Worm (Caenorhabditis elegans): Measurements from ENCODE around the gene R151.1.

R151.1 gene

DNA sequence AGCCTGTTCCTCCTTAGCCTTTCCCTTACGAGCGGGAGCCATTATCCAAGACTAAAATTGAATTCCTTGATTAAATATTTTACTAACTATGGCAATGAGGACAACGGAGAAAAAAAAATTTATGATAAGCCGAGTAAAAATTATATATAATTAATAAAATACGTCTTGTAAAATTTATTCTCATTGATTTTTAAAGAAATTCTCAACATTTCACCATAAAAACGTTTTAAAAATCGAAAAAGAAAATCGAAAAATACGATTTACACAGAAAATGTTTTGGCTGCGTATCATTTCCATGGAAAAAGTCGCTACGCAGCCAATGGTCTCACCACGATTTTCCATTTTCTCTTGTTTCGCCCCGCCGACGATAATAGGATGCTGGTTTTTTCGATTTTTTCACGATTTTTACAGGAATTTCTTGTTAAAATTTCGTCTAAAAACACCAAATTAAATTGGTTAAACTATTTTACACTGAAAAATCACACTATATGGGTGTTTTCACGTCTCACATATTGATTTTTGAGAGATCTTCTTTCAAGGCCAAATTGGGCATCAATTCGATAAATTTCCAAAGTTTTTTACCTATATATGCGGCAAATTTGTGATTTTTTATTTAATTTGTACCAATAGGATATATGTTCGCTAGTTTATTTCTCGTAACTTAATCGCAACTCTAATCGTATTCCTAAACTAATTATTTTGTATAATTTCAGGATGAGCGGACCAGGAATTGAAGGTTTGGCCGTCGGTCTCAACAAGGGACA is 36.6 kb upstream of the R151.1 start, which contains the start of the genes rps-14 and rpl-36:
TSS of gene rps-14 (minus strand) at position 51 of the 764 bp plus-strand sequence.
TSS of gene rpl-36 (plus strand) at position 714 of the 764 bp plus-strand sequence.
- TF ChIP-seq ces-1 (GFP tag; optimal IDR thresholded peaks at IDR 0.05) (peak; percentile 41), snpc-4 (tag; optimal IDR thresholded peaks at IDR 0.05) (no peak), unc-62 (GFP tag; optimal IDR thresholded peaks at IDR 0.05) (no peak), ceh-39 (tag; optimal IDR thresholded peaks at IDR 0.05) (peak; percentile 76), sptf-1 (tag; optimal IDR thresholded peaks at IDR 0.05) (peak; percentile 57), ztf-11 (tag; optimal IDR thresholded peaks at IDR 0.05) (no peak), cnd-1 (tag; optimal IDR thresholded peaks at IDR 0.05) (no peak), elt-3 (tag; optimal IDR thresholded peaks at IDR 0.05) (no peak), M03D4.4 (tag; optimal IDR thresholded peaks at IDR 0.05) (peak; percentile 66), lin-13 (tag; optimal IDR thresholded peaks at IDR 0.05) (peak; percentile 87), lsy-2 (tag; optimal IDR thresholded peaks at IDR 0.05) (peak; percentile 86), sem-2 (GFP tag; optimal IDR thresholded peaks at IDR 0.05) (no peak), nhr-76 (tag; optimal IDR thresholded peaks at IDR 0.05) (no peak), tbx-8 (GFP tag; optimal IDR thresholded peaks at IDR 0.05) (no peak), nhr-28 (tag; optimal IDR thresholded peaks at IDR 0.05) (no peak), blmp-1 (tag; optimal IDR thresholded peaks at IDR 0.05) (peak; percentile 15), lin-32 (GFP tag; optimal IDR thresholded peaks at IDR 0.05) (no peak), mep-1 (tag; optimal IDR thresholded peaks at IDR 0.05) (peak; percentile 91), pha-4 (tag; optimal IDR thresholded peaks at IDR 0.05) (peak; percentile 86), hlh-1 (tag; optimal IDR thresholded peaks at IDR 0.05) (peak; percentile 4), bed-3 (GFP tag; optimal IDR thresholded peaks at IDR 0.05) (no peak), unc-39 (tag; optimal IDR thresholded peaks at IDR 0.05) (no peak), mab-5 (tag; optimal IDR thresholded peaks at IDR 0.05) (no peak), nhr-2 (tag; optimal IDR thresholded peaks at IDR 0.05) (peak; percentile 16), nhr-237 (tag; optimal IDR thresholded peaks at IDR 0.05) (peak; percentile 92)

DNA sequence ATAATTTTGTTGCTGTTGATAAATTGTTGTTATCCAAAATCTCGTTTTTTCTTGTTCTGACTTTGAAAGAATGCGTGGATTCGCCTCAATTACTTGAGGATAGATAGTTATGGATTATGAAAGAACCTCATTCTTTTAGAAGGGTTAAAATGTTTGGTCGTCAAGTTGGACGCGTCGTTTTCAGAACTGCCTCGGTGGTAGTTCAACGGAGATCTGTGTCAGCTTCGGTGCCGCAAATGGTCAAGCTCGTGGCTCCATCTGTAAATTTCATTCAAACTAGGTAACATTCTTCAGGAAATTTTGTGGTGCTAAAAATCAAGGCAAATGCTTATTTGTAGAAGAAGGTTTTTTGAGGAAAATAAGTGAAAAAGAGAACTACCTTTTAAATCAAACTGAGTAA is 35.7 kb upstream of the R151.1 start, which contains the start of gene ndab-2:
TSS of gene ndab-2 (plus strand) at position 140 of the 400 bp plus-strand sequence.
- TF ChIP-seq lsy-2 (tag; optimal IDR thresholded peaks at IDR 0.05) = no peak
- no peak for TF ChIP-seq drap-1 (GFP tag; optimal IDR thresholded peaks at IDR 0.05)
- TF ChIP-seq lin-13 (tag; optimal IDR thresholded peaks at IDR 0.05) = no peak
- no peak for TF ChIP-seq ztf-11 (tag; optimal IDR thresholded peaks at IDR 0.05)
- TF ChIP-seq ceh-43 (GFP tag; optimal IDR thresholded peaks at IDR 0.05) = no peak
- TF ChIP-seq nhr-28 (tag; optimal IDR thresholded peaks at IDR 0.05) = no peak
- no peak for TF ChIP-seq blmp-1 (tag; optimal IDR thresholded peaks at IDR 0.05)
- TF ChIP-seq ceh-39 (tag; optimal IDR thresholded peaks at IDR 0.05) = no peak
- no peak for TF ChIP-seq M03D4.4 (tag; optimal IDR thresholded peaks at IDR 0.05)
- no peak for TF ChIP-seq unc-120 (tag; optimal IDR thresholded peaks at IDR 0.05; ENCODE audit: poor library complexity, severe bottlenecking)
- TF ChIP-seq unc-62 (GFP tag; optimal IDR thresholded peaks at IDR 0.05) = no peak
- TF ChIP-seq nhr-2 (tag; optimal IDR thresholded peaks at IDR 0.05) = no peak
- TF ChIP-seq cnd-1 (tag; optimal IDR thresholded peaks at IDR 0.05) = no peak
- TF ChIP-seq pha-4 (tag; optimal IDR thresholded peaks at IDR 0.05) = no peak
- no peak for TF ChIP-seq elt-3 (tag; optimal IDR thresholded peaks at IDR 0.05)
- TF ChIP-seq elt-1 (tag; optimal IDR thresholded peaks at IDR 0.05; ENCODE audit: borderline replicate concordance, insufficient read depth) = no peak

ce11 chrIII:7181822-7182221 is 34.5 kb upstream of the R151.1 start, which contains the start of gene epg-4:
Gene epg-4, plus strand, starts transcription at chrIII:7182167.
- peak; percentile 7 for TF ChIP-seq lsy-2 (tag; optimal IDR thresholded peaks at IDR 0.05)
- no peak for TF ChIP-seq zip-8 (tag; optimal IDR thresholded peaks at IDR 0.05)
- no peak for TF ChIP-seq blmp-1 (tag; optimal IDR thresholded peaks at IDR 0.05)
- TF ChIP-seq ceh-83 (GFP tag; optimal IDR thresholded peaks at IDR 0.05) = no peak
- TF ChIP-seq elt-3 (tag; optimal IDR thresholded peaks at IDR 0.05) = no peak
- peak; percentile 41 for TF ChIP-seq sptf-1 (tag; optimal IDR thresholded peaks at IDR 0.05)
- no peak for TF ChIP-seq ztf-11 (tag; optimal IDR thresholded peaks at IDR 0.05)
- no peak for TF ChIP-seq ceh-39 (tag; optimal IDR thresholded peaks at IDR 0.05)
- peak; percentile 12 for TF ChIP-seq mls-2 (tag; optimal IDR thresholded peaks at IDR 0.05)
- TF ChIP-seq lin-13 (tag; optimal IDR thresholded peaks at IDR 0.05) = no peak
- no peak for TF ChIP-seq bed-3 (GFP tag; optimal IDR thresholded peaks at IDR 0.05)
- no peak for TF ChIP-seq tbx-8 (GFP tag; optimal IDR thresholded peaks at IDR 0.05)
- no peak for TF ChIP-seq nhr-12 (tag; optimal IDR thresholded peaks at IDR 0.05)
- TF ChIP-seq mep-1 (tag; optimal IDR thresholded peaks at IDR 0.05) = peak; percentile 67
- TF ChIP-seq ham-2 (GFP tag; optimal IDR thresholded peaks at IDR 0.05) = no peak
- TF ChIP-seq M03D4.4 (tag; optimal IDR thresholded peaks at IDR 0.05) = no peak
- TF ChIP-seq hlh-1 (tag; optimal IDR thresholded peaks at IDR 0.05) = peak; percentile 8
- no peak for TF ChIP-seq snpc-4 (tag; optimal IDR thresholded peaks at IDR 0.05)
